Fruit fly (Drosophila melanogaster): Measurements from ENCODE around the gene Gagr.

DNA sequence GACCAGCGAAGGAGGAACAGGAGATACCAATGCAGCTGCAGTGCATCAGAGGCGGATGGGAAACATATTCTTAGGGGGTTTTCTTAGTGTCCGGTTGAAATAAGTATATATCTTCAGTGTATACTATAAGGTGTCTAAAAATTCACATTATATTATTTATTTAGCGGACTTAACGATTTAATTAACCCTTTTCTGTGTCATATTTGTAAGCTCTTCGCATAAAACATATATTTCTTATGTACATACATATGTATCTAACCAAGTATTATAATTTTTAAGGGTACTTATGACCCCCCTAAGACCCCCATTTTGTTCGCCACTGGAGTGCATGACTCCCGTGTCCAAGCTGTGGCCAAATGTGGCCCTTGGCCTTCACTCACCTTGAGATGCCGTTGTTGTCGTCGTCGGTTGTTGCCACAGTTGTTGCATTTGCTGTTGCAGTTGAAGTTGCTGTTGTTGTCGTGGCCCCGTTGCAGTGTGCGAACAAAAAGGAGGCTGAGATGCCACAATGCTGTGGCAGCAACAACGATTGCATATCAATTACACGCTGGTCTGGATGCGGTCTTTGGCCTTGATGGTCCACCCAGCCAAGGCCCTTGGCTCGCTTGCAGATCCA is 33.1 kb upstream of the Gagr start:
- TF ChIP-seq Hr4 (GFP tag; optimal IDR thresholded peaks at IDR 0.05) (peak; percentile 48), achi (GFP tag; optimal IDR thresholded peaks at IDR 0.05) (peak; percentile 89), CG7368 (GFP tag; optimal IDR thresholded peaks at IDR 0.05) (peak; percentile 72), Eip75B (GFP tag; optimal IDR thresholded peaks at IDR 0.05) (peak; percentile 89), Lpt (GFP tag; optimal IDR thresholded peaks at IDR 0.05) (peak; percentile 39), CG16779 (tag; optimal IDR thresholded peaks at IDR 0.05) (peak; percentile 83), Gug (GFP tag; IDR thresholded peaks at IDR 0.05) (no peak), CG6163 (GFP tag; IDR thresholded peaks at IDR 0.05) (peak; percentile 79), OdsH (GFP tag; optimal IDR thresholded peaks at IDR 0.05) (peak; percentile 90), Sox14 (GFP tag; optimal IDR thresholded peaks at IDR 0.05) (peak; percentile 82), CG10669 (GFP tag; optimal IDR thresholded peaks at IDR 0.05) (peak; percentile 89), Sox102F (GFP tag; optimal IDR thresholded peaks at IDR 0.05) (peak; percentile 66)

All from whole organism, prepupa.